Worm (Caenorhabditis elegans) whole organism, L4 larva: ENCODE results near the gene irld-38.

Experiments used
- F49E8.2 ChIP-seq: sonication (generic microtip); optimal IDR thresholded peaks from 2 replicates; lab custom pipeline; 2016; ENCODE audit warnings: missing compliant biosample characterization, mild to moderate bottlenecking, missing genetic modification characterization, borderline replicate concordance
- Y105C5A.15 ChIP-seq: fragments of 200-800 bp; sonication (Bioruptor generic); IDR thresholded peaks from 2 replicates; pipeline ENCODE4 v1.3.6; 2022; ENCODE audit warnings: missing genetic modification characterization, missing compliant biosample characterization
- ZK337.2 ChIP-seq: fragments of 200-800 bp; sonication (Bioruptor generic); IDR thresholded peaks from 2 replicates; pipeline ENCODE4 v1.3.6; 2022; ENCODE audit warnings: missing genetic modification reagents, missing genetic modification characterization, missing compliant biosample characterization
- aly-2 ChIP-seq: sonication (generic microtip); optimal IDR thresholded peaks from 2 replicates; lab custom pipeline; 2018; ENCODE audit warnings: missing biosample characterization, missing genetic modification characterization
- attf-4 ChIP-seq: sonication (generic microtip); optimal IDR thresholded peaks from 3 replicates; lab custom pipeline; 2017; ENCODE audit warnings: missing biosample characterization, missing genetic modification characterization
- ceh-20 ChIP-seq: fragments of 200-800 bp; sonication (Bioruptor generic); IDR thresholded peaks from 2 replicates; pipeline ENCODE4 v1.3.6; 2022; ENCODE audit warnings: missing genetic modification reagents, missing genetic modification characterization, missing compliant biosample characterization
- ceh-32 ChIP-seq: sonication (generic microtip); optimal IDR thresholded peaks from 2 replicates; lab custom pipeline; 2016; ENCODE audit warnings: mild to moderate bottlenecking, missing genetic modification characterization, missing compliant biosample characterization; ENCODE audit not compliant: poor library complexity
- ceh-44 ChIP-seq: fragments of 200-800 bp; sonication (Bioruptor generic); IDR thresholded peaks from 2 replicates; pipeline ENCODE4 v1.3.6; 2022; ENCODE audit warnings: missing genetic modification reagents, missing genetic modification characterization, missing compliant biosample characterization
- ceh-82 ChIP-seq: sonication (generic microtip); optimal IDR thresholded peaks from 2 replicates; lab custom pipeline; 2017; ENCODE audit warnings: missing biosample characterization, missing genetic modification characterization
- ctbp-1 ChIP-seq: fragments of 200-800 bp; sonication (Bioruptor generic); IDR thresholded peaks from 2 replicates; pipeline ENCODE4 v1.3.6; 2022; ENCODE audit warnings: missing genetic modification reagents, missing genetic modification characterization, missing compliant biosample characterization
- daf-19 ChIP-seq: fragments of 200-800 bp; sonication (Bioruptor generic); conservative IDR thresholded peaks from 2 replicates; pipeline ENCODE4 v1.3.6; 2022; ENCODE audit warnings: missing genetic modification characterization, missing compliant biosample characterization
- daf-8 ChIP-seq: fragments of 200-800 bp; sonication (Bioruptor generic); IDR thresholded peaks from 2 replicates; pipeline ENCODE4 v1.3.6; 2022; ENCODE audit warnings: missing genetic modification characterization, missing compliant biosample characterization
- dve-1 ChIP-seq: sonication (generic microtip); optimal IDR thresholded peaks from 2 replicates; lab custom pipeline; 2017; ENCODE audit warnings: antibody characterized with exemption, mild to moderate bottlenecking, missing genetic modification characterization, missing compliant biosample characterization; ENCODE audit not compliant: insufficient read depth
- egl-27 ChIP-seq: sonication (generic microtip); optimal IDR thresholded peaks from 3 replicates; lab custom pipeline; 2017; ENCODE audit warnings: missing biosample characterization, missing genetic modification reagents, missing genetic modification characterization
- egl-43 ChIP-seq: fragments of 200-800 bp; sonication (Bioruptor generic); IDR thresholded peaks from 2 replicates; pipeline ENCODE4 v1.3.6; 2022; ENCODE audit warnings: missing genetic modification reagents, missing genetic modification characterization, missing compliant biosample characterization
- fkh-10 ChIP-seq: fragments of 150-350 bp; optimal IDR thresholded peaks from 2 replicates; lab custom pipeline; 2014; ENCODE audit warnings: missing biosample characterization, missing genetic modification reagents, missing genetic modification characterization
- jun-1 ChIP-seq: fragments of 150-350 bp; optimal IDR thresholded peaks from 2 replicates; lab custom pipeline; 2014; ENCODE audit warnings: missing biosample characterization, missing genetic modification reagents, missing genetic modification characterization
- lin-1 ChIP-seq: fragments of 200-800 bp; sonication (Bioruptor generic); IDR thresholded peaks from 2 replicates; pipeline ENCODE4 v1.3.6; 2022; ENCODE audit warnings: missing genetic modification reagents, missing genetic modification characterization, missing compliant biosample characterization
- lin-13 ChIP-seq: fragments of 150-350 bp; optimal IDR thresholded peaks from 2 replicates; lab custom pipeline; 2014; ENCODE audit warnings: missing biosample characterization, missing genetic modification reagents, missing genetic modification characterization
- lin-38 ChIP-seq: fragments of 200-800 bp; sonication (Bioruptor generic); IDR thresholded peaks from 2 replicates; pipeline ENCODE4 v1.3.6; 2022; ENCODE audit warnings: missing genetic modification reagents, missing genetic modification characterization, missing compliant biosample characterization
- lin-39 ChIP-seq: fragments of 150-350 bp; optimal IDR thresholded peaks from 2 replicates; lab custom pipeline; 2014; ENCODE audit warnings: missing biosample characterization, missing genetic modification reagents, missing genetic modification characterization
- madf-9 ChIP-seq: fragments of 200-800 bp; sonication (Bioruptor generic); conservative IDR thresholded peaks from 2 replicates; pipeline ENCODE4 v1.3.6; 2022; ENCODE audit warnings: missing genetic modification reagents, missing genetic modification characterization, missing compliant biosample characterization
- mep-1 ChIP-seq: fragments of 150-350 bp; sonication (generic microtip); optimal IDR thresholded peaks from 3 replicates; lab custom pipeline; 2014; ENCODE audit warnings: missing biosample characterization, missing genetic modification characterization
- mes-2 ChIP-seq: sonication (generic microtip); optimal IDR thresholded peaks from 2 replicates; lab custom pipeline; 2016; ENCODE audit warnings: missing genotype, mild to moderate bottlenecking, missing genetic modification characterization, missing compliant biosample characterization; ENCODE audit not compliant: poor library complexity, severe bottlenecking
- mxl-3 ChIP-seq: fragments of 200-800 bp; sonication (Bioruptor generic); optimal IDR thresholded peaks from 2 replicates; lab custom pipeline; 2018; ENCODE audit warnings: mild to moderate bottlenecking, missing genetic modification characterization, missing compliant biosample characterization
- nhr-102 ChIP-seq: sonication (generic microtip); optimal IDR thresholded peaks from 2 replicates; lab custom pipeline; 2016; ENCODE audit warnings: mild to moderate bottlenecking, missing genetic modification characterization, moderate library complexity, missing compliant biosample characterization
- nhr-25 ChIP-seq: sonication (generic microtip); optimal IDR thresholded peaks from 2 replicates; lab custom pipeline; 2017; ENCODE audit warnings: missing genetic modification characterization, mild to moderate bottlenecking, missing compliant biosample characterization, antibody characterized with exemption, moderate library complexity, borderline replicate concordance; ENCODE audit not compliant: insufficient read depth
- nhr-41 ChIP-seq: fragments of 200-800 bp; sonication (Bioruptor generic); IDR thresholded peaks from 2 replicates; pipeline ENCODE4 v1.3.6; 2022; ENCODE audit warnings: missing genetic modification reagents, missing genetic modification characterization, missing compliant biosample characterization
- nhr-6 ChIP-seq: fragments of 150-350 bp; optimal IDR thresholded peaks from 2 replicates; lab custom pipeline; 2014; ENCODE audit warnings: missing biosample characterization, missing genetic modification characterization
- nhr-76 ChIP-seq: fragments of 150-350 bp; optimal IDR thresholded peaks from 2 replicates; lab custom pipeline; 2014; ENCODE audit warnings: missing biosample characterization, missing genetic modification characterization
- set-16 ChIP-seq: fragments of 200-800 bp; sonication (Bioruptor generic); IDR thresholded peaks from 2 replicates; pipeline ENCODE4 v1.3.6; 2022; ENCODE audit warnings: missing genetic modification reagents, missing genetic modification characterization, missing compliant biosample characterization
- snpc-4 ChIP-seq: fragments of 150-350 bp; optimal IDR thresholded peaks from 2 replicates; lab custom pipeline; 2014; ENCODE audit warnings: missing biosample characterization, missing genetic modification characterization
- tra-1 ChIP-seq: fragments of 200-800 bp; sonication (Bioruptor generic); IDR thresholded peaks from 2 replicates; pipeline ENCODE4 v1.3.6; 2022; ENCODE audit warnings: missing genetic modification reagents, missing genetic modification characterization, missing compliant biosample characterization
- unc-39 ChIP-seq: sonication (generic microtip); optimal IDR thresholded peaks from 2 replicates; lab custom pipeline; 2017; ENCODE audit warnings: missing biosample characterization, missing genetic modification characterization
- unc-62 ChIP-seq, 3 experiments: fragments of 150-350 bp in 1 of 3; sonication (generic microtip); optimal IDR thresholded peaks in 2 of 3; peaks in 1 of 3; 1 replicate in 1 of 3; 2 replicates in 2 of 3; lab custom pipeline; 2014 to 2017; ENCODE audit warnings: missing biosample characterization in 3 of 3, missing genetic modification characterization in 3 of 3, missing genetic modification reagents in 3 of 3, missing genotype in 1 of 3
- vab-7 ChIP-seq: fragments of 200-800 bp; sonication (Bioruptor generic); IDR thresholded peaks from 2 replicates; pipeline ENCODE4 v1.3.6; 2022; ENCODE audit warnings: missing genetic modification reagents, missing genetic modification characterization, missing compliant biosample characterization
- zip-11 ChIP-seq: fragments of 200-800 bp; sonication (Bioruptor generic); IDR thresholded peaks from 2 replicates; pipeline ENCODE4 v1.3.6; 2022; ENCODE audit warnings: missing genetic modification characterization, missing compliant biosample characterization

irld-38 gene

DNA sequence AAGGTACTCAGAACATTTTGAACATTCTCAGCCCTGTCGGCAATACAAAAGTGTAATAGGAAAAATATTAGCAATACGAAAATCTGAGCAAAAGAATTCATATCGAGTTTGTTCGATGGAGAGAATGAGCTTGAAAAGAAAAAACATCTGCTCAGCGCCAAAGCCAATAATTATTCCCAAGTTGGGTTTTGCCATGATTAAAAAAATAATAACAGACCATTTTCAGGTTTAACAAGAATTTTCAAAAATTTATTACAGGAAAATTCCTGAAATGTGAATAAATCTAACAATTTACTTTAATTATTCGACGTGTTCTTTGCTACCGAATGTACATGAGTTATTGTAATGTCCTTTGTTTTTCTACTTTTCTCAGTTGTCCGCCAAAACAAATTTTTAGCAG is at the start of gene irld-38:
Gene irld-38, minus strand, starts transcription at position 101 of the 400 bp plus-strand sequence.
- TF ChIP-seq daf-8 (GFP tag; lab: Robert Waterston, UW), result no peak
- no peak for TF ChIP-seq vab-7 (GFP tag; lab: Robert Waterston, UW)
- no peak for TF ChIP-seq fkh-10 (GFP tag; lab: Kevin White, UChicago)
- no peak for TF ChIP-seq ceh-32 (tag; lab: Kevin White, UChicago)
- TF ChIP-seq unc-39 (tag; lab: Kevin White, UChicago), result no peak
- TF ChIP-seq zip-11 (GFP tag; lab: Robert Waterston, UW), result no peak
- no peak for TF ChIP-seq mep-1
- TF ChIP-seq ceh-82 (tag; lab: Kevin White, UChicago), result no peak
- no peak for TF ChIP-seq daf-19 (GFP tag; lab: Robert Waterston, UW)
- TF ChIP-seq attf-4 (tag; lab: Kevin White, UChicago), result no peak
- TF ChIP-seq egl-27 (tag; lab: Kevin White, UChicago), result no peak
- no peak for TF ChIP-seq egl-43 (GFP tag; lab: Robert Waterston, UW)
- no peak for TF ChIP-seq ceh-44
- TF ChIP-seq ctbp-1 (GFP tag; lab: Robert Waterston, UW), result no peak
- TF ChIP-seq nhr-6 (tag; lab: Kevin White, UChicago), result no peak
- TF ChIP-seq mes-2, result no peak
- no peak for TF ChIP-seq jun-1 (tag; lab: Kevin White, UChicago)
- no peak for TF ChIP-seq ceh-20 (GFP tag; lab: Robert Waterston, UW)
- TF ChIP-seq nhr-76 (tag; lab: Kevin White, UChicago), result no peak

DNA sequence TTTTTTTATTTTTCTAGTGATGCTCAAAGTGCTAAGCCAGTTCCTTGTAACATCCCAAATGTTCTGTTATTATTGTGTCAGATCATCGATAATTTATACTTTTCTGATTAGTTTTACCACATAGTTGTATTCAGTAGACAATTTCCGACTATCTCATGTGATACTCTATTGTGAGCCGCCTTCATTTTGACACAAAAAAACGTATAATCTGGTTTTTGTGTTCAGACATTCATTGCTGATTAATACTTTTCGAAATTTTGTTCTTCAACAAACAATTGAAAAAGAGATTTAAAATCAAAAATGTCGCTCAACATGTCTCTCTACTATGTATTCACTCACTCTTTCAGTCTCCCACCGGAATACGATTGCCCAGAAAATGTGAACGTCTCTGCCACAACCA is 49.2 kb upstream of the irld-38 start, which contains the start of gene srt-7:
Gene srt-7, plus strand, starts transcription at position 301 of the 400 bp plus-strand sequence.
- no peak for TF ChIP-seq mxl-3 (GFP tag; lab: Kevin White, UChicago)
- TF ChIP-seq tra-1, result no peak
- no peak for TF ChIP-seq lin-38 (GFP tag; lab: Robert Waterston, UW)
- TF ChIP-seq Y105C5A.15 (GFP tag; lab: Robert Waterston, UW), result no peak
- no peak for TF ChIP-seq set-16
- TF ChIP-seq lin-13 (GFP tag; lab: Kevin White, UChicago), result no peak
- no peak for TF ChIP-seq nhr-102 (tag; lab: Kevin White, UChicago)
- no peak for TF ChIP-seq nhr-25
- no peak for TF ChIP-seq daf-8 (GFP tag; lab: Robert Waterston, UW)
- TF ChIP-seq madf-9 (GFP tag; lab: Robert Waterston, UW), result no peak
- TF ChIP-seq F49E8.2 (tag; lab: Kevin White, UChicago), result no peak
- no peak for TF ChIP-seq zip-11 (GFP tag; lab: Robert Waterston, UW)
- no peak for TF ChIP-seq ZK337.2 (GFP tag; lab: Robert Waterston, UW)
- TF ChIP-seq nhr-41 (GFP tag; lab: Robert Waterston, UW), result no peak
- TF ChIP-seq dve-1 (tag; lab: Kevin White, UChicago), result no peak
- no peak for TF ChIP-seq aly-2 (tag; lab: Kevin White, UChicago)
- no peak for TF ChIP-seq daf-19 (GFP tag; lab: Robert Waterston, UW)
- TF ChIP-seq, all 104 proteins: peak for 0

DNA sequence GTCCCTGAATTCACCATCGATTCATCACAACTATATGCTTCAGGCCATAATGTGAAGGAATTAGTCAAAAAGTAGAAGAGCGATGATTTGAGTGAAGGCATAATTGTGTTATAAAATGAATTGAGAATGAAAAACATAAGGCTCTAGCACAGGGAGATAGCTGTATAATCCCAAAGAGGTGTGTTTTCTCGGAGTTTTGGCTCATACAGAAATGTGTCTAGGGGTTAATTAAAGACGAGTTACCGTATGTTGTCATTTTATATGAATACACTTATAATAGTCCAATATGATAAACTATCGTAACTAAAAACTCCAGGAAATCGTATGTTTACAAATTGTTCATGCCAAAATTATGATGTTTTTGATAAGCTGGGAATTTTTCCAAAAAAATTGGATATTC is 48.5 kb upstream of the irld-38 start, which contains the start of gene srt-5:
Gene srt-5, minus strand, starts transcription at position 101 of the 400 bp plus-strand sequence.
- no peak for TF ChIP-seq lin-39
- TF ChIP-seq snpc-4 (tag; lab: Kevin White, UChicago), result no peak
- TF ChIP-seq dve-1 (tag; lab: Kevin White, UChicago), result no peak
- TF ChIP-seq unc-62 (GFP tag; optimal IDR thresholded peaks at IDR 0.05 in 1 of 2; lab: Kevin White, UChicago), result peak in 1 of 2 experiments; percentile 61
- no peak for TF ChIP-seq unc-62 (tag; optimal IDR thresholded peaks at IDR 0.05; lab: Kevin White, UChicago)
- TF ChIP-seq lin-1 (GFP tag; lab: Robert Waterston, UW), result no peak
